Fruit fly (Drosophila melanogaster): Measurements from ENCODE around the gene CG3119.

DNA sequence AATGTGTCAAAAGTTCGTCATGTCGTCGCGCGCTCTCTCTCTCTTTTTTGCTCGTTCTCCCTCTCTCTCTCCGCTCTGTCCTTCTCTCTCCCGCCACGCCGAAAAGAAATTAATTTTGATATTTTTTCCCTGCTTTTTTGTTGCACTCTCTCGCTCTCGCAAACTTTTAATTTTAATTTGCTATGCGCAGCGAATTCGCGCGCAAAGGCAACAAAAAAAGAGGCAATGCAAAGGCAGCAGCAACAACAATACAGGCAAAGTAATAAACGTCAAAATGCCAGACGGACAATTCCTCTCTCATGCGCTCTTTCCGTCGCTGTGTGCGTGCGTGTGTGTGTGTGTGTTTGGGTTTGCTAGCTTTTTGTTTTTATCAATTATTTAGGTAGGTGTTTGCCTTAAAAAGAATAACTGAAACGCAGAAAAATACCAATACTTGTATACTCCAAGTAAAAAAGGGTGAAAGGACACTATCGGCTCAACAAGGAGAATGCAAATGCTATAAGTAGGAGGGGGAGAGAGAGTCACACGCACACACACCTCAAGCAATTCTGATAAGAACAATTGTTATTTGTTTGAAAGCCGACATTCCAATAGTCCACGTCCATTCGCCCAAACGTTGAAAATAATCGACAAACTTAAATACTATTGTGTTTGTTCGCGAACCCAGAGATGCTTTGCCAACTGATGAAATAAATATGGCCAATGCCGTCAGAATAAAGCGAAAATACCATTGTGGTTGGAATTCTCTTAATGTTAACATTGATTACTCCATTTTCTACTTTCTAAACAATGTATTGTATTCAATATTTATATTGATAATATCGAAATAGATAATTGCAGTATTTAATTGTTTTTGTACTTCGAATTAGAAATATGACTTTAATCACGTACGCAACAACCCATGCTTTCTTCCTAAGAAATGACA lies 49.2 kb upstream of the CG3119 start:
- TF ChIP-seq psq (optimal IDR thresholded peaks at IDR 0.05): no peak
- no peak for TF ChIP-seq h (optimal IDR thresholded peaks at IDR 0.05)
- no peak for TF ChIP-seq Myc (optimal IDR thresholded peaks at IDR 0.05)
- no peak for TF ChIP-seq ttk (optimal IDR thresholded peaks at IDR 0.05)

Measured in Kc167 (cell line).